Fruit fly (Drosophila melanogaster): Measurements from ENCODE around the gene CG1113.

Gene CG1113

dm6 chr3R:5217278-5217714 is 35.7 kb upstream of the CG1113 start, which contains the start of gene cno (continued):
- TF ChIP-seq ac (GFP tag; optimal IDR thresholded peaks at IDR 0.05) (no peak), Hsf (GFP tag; optimal IDR thresholded peaks at IDR 0.05) (no peak), jigr1 (GFP tag; IDR thresholded peaks at IDR 0.05) (no peak), GATAe (GFP tag; conservative IDR thresholded peaks at IDR 0.05) (no peak), CG34422 (GFP tag; IDR thresholded peaks at IDR 0.05) (peak; percentile 50; the same call in 1 of the 3 replicates), Sry-β (GFP tag; optimal IDR thresholded peaks at IDR 0.05) (no peak), corto (GFP tag; optimal IDR thresholded peaks at IDR 0.05) (no peak), CG17359 (tag; optimal IDR thresholded peaks at IDR 0.05) (no peak), hkb (optimal IDR thresholded peaks at IDR 0.05) (peak; percentile 56), hkb (GFP tag; IDR thresholded peaks at IDR 0.05) (0 out of 2 replicates have a peak, but pooled peaks have one; percentile 12), CG3163 (GFP tag; optimal IDR thresholded peaks at IDR 0.05) (peak; percentile 7), cato (GFP tag; optimal IDR thresholded peaks at IDR 0.05; ENCODE audit: borderline replicate concordance) (no peak), yki (optimal IDR thresholded peaks at IDR 0.05) (no peak), knrl (GFP tag; IDR thresholded peaks at IDR 0.05; ENCODE audit: partially characterized antibody) (peak; percentile 51; the same call in 1 of the 3 replicates), CG11247 (GFP tag; IDR thresholded peaks at IDR 0.05) (no peak), CG11398 (GFP tag; optimal IDR thresholded peaks at IDR 0.05) (peak; percentile 9), grau (tag; optimal IDR thresholded peaks at IDR 0.05) (peak; percentile 25), CG17361 (GFP tag; IDR thresholded peaks at IDR 0.05) (0 out of 3 replicates have a peak, but pooled peaks have one; percentile 17), Atf6 (GFP tag; IDR thresholded peaks at IDR 0.05) (no peak), CG1233 (GFP tag; optimal IDR thresholded peaks at IDR 0.05) (no peak), CG9437 (GFP tag; optimal IDR thresholded peaks at IDR 0.05) (peak; percentile 71), CG32772 (GFP tag; IDR thresholded peaks at IDR 0.05) (no peak), jumu (GFP tag; optimal IDR thresholded peaks at IDR 0.05) (no peak), CG12391 (tag; optimal IDR thresholded peaks at IDR 0.05) (no peak), exex (tag; optimal IDR thresholded peaks at IDR 0.05) (no peak), HHEX (GFP tag; optimal IDR thresholded peaks at IDR 0.05) (peak; percentile 1), tup (GFP tag; optimal IDR thresholded peaks at IDR 0.05) (no peak), luna (GFP tag; optimal IDR thresholded peaks at IDR 0.05) (no peak), CoRest (tag; optimal IDR thresholded peaks at IDR 0.05) (peak; percentile 51), ken (GFP tag; IDR thresholded peaks at IDR 0.05) (no peak), Meics (GFP tag; optimal IDR thresholded peaks at IDR 0.05) (no peak), CG14050 (GFP tag; IDR thresholded peaks at IDR 0.05) (no peak), nom (GFP tag; optimal IDR thresholded peaks at IDR 0.05) (peak; percentile 67), Bteb2 (GFP tag; optimal IDR thresholded peaks at IDR 0.05) (no peak), zf30C (GFP tag; optimal IDR thresholded peaks at IDR 0.05) (no peak), CG1832 (GFP tag; optimal IDR thresholded peaks at IDR 0.05) (no peak), sna (GFP tag; IDR thresholded peaks at IDR 0.05; ENCODE audit: partially characterized antibody) (no peak), Asciz (GFP tag; optimal IDR thresholded peaks at IDR 0.05) (no peak), lov (optimal IDR thresholded peaks at IDR 0.05) (no peak), lov (GFP tag; IDR thresholded peaks at IDR 0.05) (no peak), unc-4 (GFP tag; IDR thresholded peaks at IDR 0.05; ENCODE audit: partially characterized antibody) (no peak), chn (GFP tag; optimal IDR thresholded peaks at IDR 0.05) (no peak), toy (GFP tag; IDR thresholded peaks at IDR 0.05) (no peak), CG7357 (GFP tag; IDR thresholded peaks at IDR 0.05) (no peak), Gug (GFP tag; IDR thresholded peaks at IDR 0.05) (no peak), ERR (GFP tag; optimal IDR thresholded peaks at IDR 0.05) (no peak), B-H1 (GFP tag; IDR thresholded peaks at IDR 0.05) (no peak), twi (tag; optimal IDR thresholded peaks at IDR 0.05) (no peak), fu2 (GFP tag; optimal IDR thresholded peaks at IDR 0.05) (no peak), pnt (GFP tag; optimal IDR thresholded peaks at IDR 0.05) (no peak), Hand (GFP tag; optimal IDR thresholded peaks at IDR 0.05) (no peak), Tbp (GFP tag; optimal IDR thresholded peaks at IDR 0.05) (no peak), Dref (GFP tag; IDR thresholded peaks at IDR 0.05) (peak; percentile 45)

Data from whole organism, embryonic.